Worm (Caenorhabditis elegans) whole organism, late embryonic: ENCODE results near the gene K08E3.2.

Source experiments
- K09A11.1 ChIP-seq: sonication (generic microtip); optimal IDR thresholded peaks from 2 replicates; lab custom pipeline; 2017; ENCODE audit warnings: antibody characterized with exemption, mild to moderate bottlenecking, missing genetic modification characterization, missing compliant biosample characterization; ENCODE audit not compliant: insufficient read depth
- Y22D7AL.16 ChIP-seq: sonication (generic microtip); optimal IDR thresholded peaks from 2 replicates; lab custom pipeline; 2016; ENCODE audit warnings: missing genetic modification characterization, missing compliant biosample characterization
- ama-1 ChIP-seq: fragments of 150-350 bp; optimal IDR thresholded peaks from 2 replicates; lab custom pipeline; 2014
- ceh-48 ChIP-seq: sonication (generic microtip); optimal IDR thresholded peaks from 2 replicates; lab custom pipeline; 2016; ENCODE audit warnings: missing genetic modification characterization, inconsistent platforms, missing compliant biosample characterization
- dmd-4 ChIP-seq: sonication (generic microtip); optimal IDR thresholded peaks from 2 replicates; lab custom pipeline; 2016; ENCODE audit warnings: borderline replicate concordance, missing genetic modification characterization, missing compliant biosample characterization
- eyg-1 ChIP-seq: sonication (generic microtip); optimal IDR thresholded peaks from 2 replicates; lab custom pipeline; 2016; ENCODE audit warnings: missing genotype, missing genetic modification characterization, missing compliant biosample characterization
- hlh-8 ChIP-seq: sonication (generic microtip); optimal IDR thresholded peaks from 2 replicates; lab custom pipeline; 2016; ENCODE audit warnings: missing genotype, missing genetic modification characterization, missing compliant biosample characterization
- lim-6 ChIP-seq: sonication (generic microtip); optimal IDR thresholded peaks from 2 replicates; lab custom pipeline; 2016; ENCODE audit warnings: missing genetic modification characterization, missing compliant biosample characterization
- lin-11 ChIP-seq: fragments of 200-800 bp; sonication (Bioruptor generic); optimal IDR thresholded peaks from 2 replicates; lab custom pipeline; 2018; ENCODE audit warnings: mild to moderate bottlenecking, missing genetic modification characterization, missing compliant biosample characterization
- nhr-11 ChIP-seq: fragments of 150-350 bp; optimal IDR thresholded peaks from 2 replicates; lab custom pipeline; 2014; ENCODE audit warnings: missing biosample characterization, missing genetic modification characterization
- pha-4 ChIP-seq: fragments of 150-350 bp; optimal IDR thresholded peaks from 2 replicates; lab custom pipeline; 2018; ENCODE audit warnings: missing biosample characterization, missing genetic modification reagents, missing genetic modification characterization
- tbx-2 ChIP-seq: sonication (generic microtip); optimal IDR thresholded peaks from 2 replicates; lab custom pipeline; 2016; ENCODE audit warnings: missing genetic modification characterization, missing compliant biosample characterization
- unc-55 ChIP-seq: sonication (generic microtip); optimal IDR thresholded peaks from 2 replicates; lab custom pipeline; 2017; ENCODE audit warnings: missing biosample characterization, missing genetic modification reagents, missing genetic modification characterization

DNA sequence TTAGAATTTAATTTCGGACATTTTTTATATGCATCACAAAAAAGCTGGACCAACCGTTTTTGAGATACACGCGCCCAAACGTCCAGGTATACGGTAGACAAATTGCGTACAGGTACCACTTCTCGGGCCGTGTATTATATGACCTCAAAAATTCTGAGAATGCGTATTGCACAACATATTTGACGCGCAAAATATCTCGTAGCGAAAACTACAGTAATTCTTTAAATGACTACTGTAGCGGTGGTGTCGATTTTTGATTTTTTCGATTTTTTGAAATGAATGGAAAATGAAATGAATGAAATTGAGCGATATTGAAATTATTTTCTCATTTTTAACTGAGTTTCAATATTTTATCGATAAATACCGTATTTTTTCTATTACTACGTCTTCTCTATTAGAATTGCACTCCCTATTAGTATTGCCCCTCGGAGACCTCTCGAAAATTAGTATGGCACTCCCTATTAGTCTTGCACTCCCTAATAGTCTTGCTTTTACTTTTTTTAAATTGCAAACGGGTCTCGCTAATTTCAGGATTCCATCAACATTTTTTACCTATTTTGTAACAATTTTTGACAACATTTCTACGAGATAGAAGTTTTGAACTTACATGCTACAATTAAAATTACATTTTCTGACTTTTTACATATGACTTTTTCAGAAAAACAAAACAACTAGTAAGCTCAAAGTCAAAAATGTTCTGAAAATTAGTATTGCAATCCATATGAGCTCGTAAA lies 31.0 kb upstream of the K08E3.2 start:
- no peak for TF ChIP-seq K09A11.1 (tag; lab: Kevin White, UChicago)
- no peak for TF ChIP-seq ama-1 (lab: Kevin White, UChicago)
- TF ChIP-seq unc-55 (GFP tag; lab: Kevin White, UChicago) = no peak
- TF ChIP-seq lin-11 (tag; lab: Kevin White, UChicago) = no peak
- no peak for TF ChIP-seq tbx-2 (tag; lab: Kevin White, UChicago)
- TF ChIP-seq hlh-8 (tag; lab: Kevin White, UChicago) = no peak
- no peak for TF ChIP-seq nhr-11 (tag; lab: Kevin White, UChicago)
- TF ChIP-seq eyg-1 (tag; lab: Kevin White, UChicago) = no peak
- no peak for TF ChIP-seq Y22D7AL.16
- no peak for TF ChIP-seq dmd-4
- TF ChIP-seq pha-4 (tag; lab: Kevin White, UChicago) = no peak
- TF ChIP-seq lim-6 (tag; lab: Kevin White, UChicago) = no peak
- TF ChIP-seq ceh-48 (tag; lab: Kevin White, UChicago) = no peak
